Fruit fly (Drosophila melanogaster): ENCODE data around the gene Argp.

Gene Argp

DNA sequence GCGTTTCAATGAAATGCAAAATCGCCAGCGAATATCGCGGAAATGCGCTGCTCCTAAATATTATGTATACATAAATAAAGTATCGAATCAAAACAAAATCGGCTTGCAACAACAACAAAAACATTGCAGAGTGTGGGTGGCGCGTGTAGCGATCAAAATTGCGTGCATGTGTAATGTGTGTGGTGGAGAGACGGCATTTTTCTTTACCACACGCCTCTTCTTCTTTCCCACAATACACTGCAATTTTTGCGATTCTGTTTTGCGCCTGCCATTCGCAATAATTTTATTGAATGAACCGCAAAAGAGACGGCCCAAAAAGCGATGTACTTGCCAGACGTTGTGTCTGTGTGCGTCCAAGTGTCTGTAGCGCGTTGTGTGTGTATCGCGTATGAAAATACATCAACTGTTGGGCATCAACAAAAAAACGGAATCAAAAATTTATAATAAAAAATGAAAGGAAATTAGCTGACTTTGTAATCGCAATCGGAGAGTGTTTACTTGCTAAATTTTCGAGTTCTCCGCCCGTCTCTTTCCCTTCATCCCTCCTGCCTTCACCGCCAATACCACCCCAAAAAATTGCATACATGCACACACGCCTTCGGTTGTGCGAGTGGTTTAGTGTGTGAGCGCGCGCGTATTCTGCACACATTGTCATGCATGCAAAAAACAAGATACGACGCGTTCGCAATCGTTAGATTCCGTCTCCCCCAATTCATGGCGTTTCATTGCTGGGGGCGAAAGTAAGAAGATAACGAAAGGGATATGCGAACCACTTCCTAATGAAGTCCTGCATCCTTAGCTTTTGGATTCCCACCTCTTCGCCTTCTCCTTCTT lies 25.0 kb downstream of the Argp start:
- no peak for TF ChIP-seq CG1620 (GFP tag; optimal IDR thresholded peaks at IDR 0.05)
- peak; percentile 18 for TF ChIP-seq pad (GFP tag; optimal IDR thresholded peaks at IDR 0.05)
- TF ChIP-seq cic (GFP tag; optimal IDR thresholded peaks at IDR 0.05), result peak; percentile 81
- TF ChIP-seq tj (GFP tag; optimal IDR thresholded peaks at IDR 0.05), result peak; percentile 94
- TF ChIP-seq CG12768 (GFP tag; optimal IDR thresholded peaks at IDR 0.05), result peak; percentile 23
- TF ChIP-seq bab1 (GFP tag; optimal IDR thresholded peaks at IDR 0.05), result no peak
- TF ChIP-seq Mnt (GFP tag; optimal IDR thresholded peaks at IDR 0.05), result peak; percentile 54

DNA sequence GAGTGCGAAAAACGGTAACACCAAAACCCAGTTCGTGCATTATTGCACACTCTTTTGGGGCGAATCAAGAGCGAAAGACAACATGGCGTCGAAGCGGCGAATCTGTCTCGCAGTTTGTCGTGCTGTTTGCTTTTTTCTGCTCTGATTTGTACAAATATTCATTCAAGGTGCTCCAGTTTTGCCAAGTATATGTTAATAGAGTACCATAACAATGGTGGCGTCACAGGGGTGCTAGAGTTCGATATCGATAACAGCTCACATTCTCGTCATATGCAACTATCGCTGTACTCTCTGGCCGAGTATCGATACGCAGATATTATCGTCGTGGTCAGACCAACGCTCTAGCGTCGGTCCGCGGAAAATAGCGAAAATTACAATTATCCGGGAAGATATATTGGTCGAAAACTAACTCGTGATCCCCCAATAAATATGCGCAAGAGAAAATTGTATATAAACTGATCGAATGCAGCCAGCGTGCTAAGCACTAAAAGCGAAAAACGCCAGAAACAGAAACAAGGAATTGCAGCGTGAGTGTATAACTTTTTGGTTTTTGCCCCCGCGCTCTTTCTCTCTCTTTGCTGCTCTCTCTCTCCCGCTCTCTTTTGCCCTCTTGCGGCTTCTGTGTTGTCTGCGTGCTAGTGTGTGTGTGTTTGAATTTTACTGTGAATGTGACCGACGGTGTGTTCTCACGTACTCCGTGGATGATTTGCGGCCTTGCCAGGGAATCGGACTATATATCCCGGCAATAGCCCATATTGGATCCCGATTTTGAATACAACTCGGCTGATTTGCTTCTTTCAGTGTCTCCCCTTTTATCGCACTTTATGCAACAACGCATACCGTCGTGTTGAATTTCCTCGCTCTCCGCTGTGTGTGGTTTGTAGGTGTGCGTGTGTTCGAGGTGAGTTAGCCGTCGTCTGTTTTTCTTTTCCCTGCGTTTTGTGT lies 25.8 kb downstream of the Argp start, which contains the start of gene flfl:
flfl (plus strand) TSS at position 298 of the 945 bp plus-strand sequence.
- TF ChIP-seq Hr96 (GFP tag; optimal IDR thresholded peaks at IDR 0.05), result peak; percentile 43
- no peak for TF ChIP-seq CG1620 (GFP tag; optimal IDR thresholded peaks at IDR 0.05)
- peak; percentile 56 for TF ChIP-seq CG5204 (GFP tag; optimal IDR thresholded peaks at IDR 0.05)
- no peak for TF ChIP-seq cnc (optimal IDR thresholded peaks at IDR 0.05)
- TF ChIP-seq bab1 (GFP tag; optimal IDR thresholded peaks at IDR 0.05), result peak; percentile 41
- peak; percentile 5 for TF ChIP-seq Clk (GFP tag; optimal IDR thresholded peaks at IDR 0.05)
- TF ChIP-seq Mnt (GFP tag; optimal IDR thresholded peaks at IDR 0.05), result no peak
- TF ChIP-seq cic (GFP tag; optimal IDR thresholded peaks at IDR 0.05), result no peak
- TF ChIP-seq CG14711 (tag; optimal IDR thresholded peaks at IDR 0.05), result no peak
- no peak for TF ChIP-seq CG7045 (GFP tag; optimal IDR thresholded peaks at IDR 0.05)
- TF ChIP-seq tj (GFP tag; optimal IDR thresholded peaks at IDR 0.05), result peak; percentile 16
- TF ChIP-seq CG33017 (tag; optimal IDR thresholded peaks at IDR 0.05), result peak; percentile 14
- peak; percentile 65 for TF ChIP-seq ovo (GFP tag; optimal IDR thresholded peaks at IDR 0.05)
- TF ChIP-seq pad (GFP tag; optimal IDR thresholded peaks at IDR 0.05), result peak; percentile 30
- TF ChIP-seq CG7101 (tag; optimal IDR thresholded peaks at IDR 0.05), result peak; percentile 20
- TF ChIP-seq Crg-1 (GFP tag; optimal IDR thresholded peaks at IDR 0.05), result peak; percentile 58
- peak; percentile 34 for TF ChIP-seq CG11617 (GFP tag; optimal IDR thresholded peaks at IDR 0.05)
- TF ChIP-seq kay (GFP tag; ENCODE audit: borderline replicate concordance), result no peak
- TF ChIP-seq toe (GFP tag; optimal IDR thresholded peaks at IDR 0.05), result peak; percentile 56
- peak; percentile 39 for TF ChIP-seq CG12768 (GFP tag; optimal IDR thresholded peaks at IDR 0.05)

DNA sequence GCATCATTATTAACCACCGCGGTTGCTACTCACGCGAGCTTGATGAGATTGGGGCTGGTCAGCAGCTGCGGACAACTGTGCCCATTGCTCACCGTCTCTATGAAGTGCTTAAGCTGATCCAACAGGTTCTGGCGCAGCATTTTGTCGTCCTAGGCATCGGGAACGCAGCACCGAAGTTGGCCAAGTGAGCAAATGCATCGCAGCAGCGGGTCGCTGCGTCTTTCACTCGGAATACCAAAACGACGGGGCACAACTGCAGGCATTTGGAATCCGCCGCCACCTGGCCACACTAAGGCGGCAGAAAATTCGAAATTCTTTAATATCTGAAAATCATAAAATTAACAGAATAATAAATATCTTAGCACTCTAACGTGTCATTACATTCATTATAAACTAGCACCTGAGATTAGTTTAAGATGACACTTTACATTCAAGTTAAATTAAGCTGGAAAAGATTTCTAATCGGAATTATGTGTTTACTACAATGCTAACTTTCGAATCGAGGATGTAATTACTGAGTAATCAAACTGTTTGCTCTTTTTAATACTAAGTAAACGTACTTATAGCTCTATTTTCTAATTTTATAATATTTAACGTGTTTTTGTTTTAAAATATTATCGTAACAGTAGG lies 26.6 kb downstream of the Argp start:
- TF ChIP-seq CG14711 (tag; optimal IDR thresholded peaks at IDR 0.05), result no peak
- no peak for TF ChIP-seq ovo (GFP tag; optimal IDR thresholded peaks at IDR 0.05)
- TF ChIP-seq bab1 (GFP tag; optimal IDR thresholded peaks at IDR 0.05), result peak; percentile 6
- no peak for TF ChIP-seq kay (GFP tag; ENCODE audit: borderline replicate concordance)

DNA sequence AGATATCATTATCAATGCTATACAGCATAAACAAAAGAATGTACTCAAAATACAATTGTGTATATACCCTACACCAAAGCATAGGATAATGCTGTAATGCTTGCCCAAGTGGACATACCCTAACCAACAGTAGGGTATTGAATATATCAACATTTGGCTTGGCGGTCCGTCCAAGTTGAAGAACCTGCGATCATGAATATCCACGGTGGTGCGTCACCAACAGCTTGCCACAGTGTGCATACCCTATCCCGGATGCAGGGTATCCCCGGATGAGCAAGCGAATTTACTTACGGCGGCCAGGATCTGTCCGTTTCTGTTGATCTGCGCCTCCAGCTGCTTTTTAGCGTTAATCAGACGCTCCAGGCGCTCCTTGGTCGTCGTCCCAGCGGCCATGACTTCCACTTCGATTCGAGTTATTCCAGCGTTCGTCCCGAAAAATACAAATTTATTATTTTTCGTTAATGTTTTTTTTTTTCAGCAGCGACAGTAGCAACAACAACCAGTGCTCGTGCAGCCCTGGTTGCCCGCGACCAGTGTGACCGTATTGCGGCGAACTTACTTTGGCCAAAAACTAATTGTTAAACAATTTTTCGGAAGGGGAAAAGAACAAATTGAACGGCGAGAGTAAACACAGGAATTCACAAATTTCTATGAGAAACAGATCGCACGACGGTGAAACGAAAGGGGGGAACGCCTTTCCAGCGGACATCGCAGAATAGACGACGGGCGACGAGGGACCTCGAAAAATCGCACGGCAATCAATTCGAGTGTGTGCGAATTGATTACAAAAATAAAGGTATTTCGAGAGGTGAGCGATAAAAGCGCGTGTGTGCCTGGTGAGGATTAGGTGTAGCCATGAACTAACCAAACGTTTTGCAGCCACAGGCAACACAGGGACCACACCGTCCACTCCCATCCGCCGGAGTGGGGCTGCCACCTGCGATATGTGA lies 33.3 kb downstream of the Argp start, which contains the start of the genes Lkb1 and CG9588:
Lkb1 (plus strand) TSS at position 413 of the 950 bp plus-strand sequence.
CG9588 (minus strand) TSS at position 545 of the 950 bp plus-strand sequence.
- TF ChIP-seq CG11617 (GFP tag; optimal IDR thresholded peaks at IDR 0.05), result peak; percentile 33
- TF ChIP-seq CG14711 (tag; optimal IDR thresholded peaks at IDR 0.05), result peak; percentile 15
- TF ChIP-seq Crg-1 (GFP tag; optimal IDR thresholded peaks at IDR 0.05), result no peak
- no peak for TF ChIP-seq toe (GFP tag; optimal IDR thresholded peaks at IDR 0.05)
- TF ChIP-seq kay (GFP tag; ENCODE audit: borderline replicate concordance), result no peak
- TF ChIP-seq pad (GFP tag; optimal IDR thresholded peaks at IDR 0.05), result peak; percentile 95
- peak; percentile 37 for TF ChIP-seq Mnt (GFP tag; optimal IDR thresholded peaks at IDR 0.05)
- TF ChIP-seq ovo (GFP tag; optimal IDR thresholded peaks at IDR 0.05), result no peak
- TF ChIP-seq CG7101 (tag; optimal IDR thresholded peaks at IDR 0.05), result peak; percentile 13
- TF ChIP-seq bab1 (GFP tag; optimal IDR thresholded peaks at IDR 0.05), result peak; percentile 21
- no peak for TF ChIP-seq CG33017 (tag; optimal IDR thresholded peaks at IDR 0.05)
- TF ChIP-seq CG12768 (GFP tag; optimal IDR thresholded peaks at IDR 0.05), result peak; percentile 30
- no peak for TF ChIP-seq CG1620 (GFP tag; optimal IDR thresholded peaks at IDR 0.05)
- TF ChIP-seq cic (GFP tag; optimal IDR thresholded peaks at IDR 0.05), result no peak
- peak; percentile 19 for TF ChIP-seq Hr96 (GFP tag; optimal IDR thresholded peaks at IDR 0.05)
- peak; percentile 21 for TF ChIP-seq CG7045 (GFP tag; optimal IDR thresholded peaks at IDR 0.05)
- TF ChIP-seq Clk (GFP tag; optimal IDR thresholded peaks at IDR 0.05), result no peak
- peak; percentile 12 for TF ChIP-seq tj (GFP tag; optimal IDR thresholded peaks at IDR 0.05)
- TF ChIP-seq CG5204 (GFP tag; optimal IDR thresholded peaks at IDR 0.05), result no peak
- peak in 1 of 2 experiments; percentile 31 for TF ChIP-seq cnc (optimal IDR thresholded peaks at IDR 0.05)

All from whole organism, adult.